Fruit fly (Drosophila melanogaster) whole organism, prepupa: ENCODE data around the gene SclA.

Experiments
- Blimp-1 ChIP-seq: fragments of 200-800 bp; sonication (Bioruptor generic); optimal IDR thresholded peaks from 3 replicates; lab custom pipeline; 2017; ENCODE audit warnings: missing biosample characterization, missing genetic modification characterization, mild to moderate bottlenecking, moderate library complexity, missing genetic modification reagents
- CG10631 ChIP-seq: fragments of 200-800 bp; sonication (Bioruptor generic); optimal IDR thresholded peaks from 2 replicates; lab custom pipeline; 2016; ENCODE audit warnings: missing biosample characterization, missing genetic modification characterization
- CG10669 ChIP-seq: fragments of 200-800 bp; sonication (Bioruptor generic); optimal IDR thresholded peaks from 3 replicates; lab custom pipeline; 2018; ENCODE audit warnings: missing biosample characterization, mild to moderate bottlenecking, missing genetic modification characterization, moderate library complexity
- CG11762 ChIP-seq: fragments of 200-800 bp; sonication (Bioruptor generic); optimal IDR thresholded peaks from 3 replicates; lab custom pipeline; 2016; ENCODE audit warnings: missing biosample characterization, missing genetic modification characterization; ENCODE audit not compliant: insufficient read depth
- CG11902 ChIP-seq: fragments of 200-800 bp; sonication (Bioruptor generic); optimal IDR thresholded peaks from 3 replicates; lab custom pipeline; 2016; ENCODE audit warnings: missing biosample characterization, missing genetic modification characterization
- CG15336 ChIP-seq: fragments of 200-800 bp; sonication (Bioruptor generic); IDR thresholded peaks from 2 replicates; pipeline ENCODE4 v1.3.6; 2022; ENCODE audit warnings: missing biosample characterization, missing genetic modification characterization
- CG1621 ChIP-seq: fragments of 200-800 bp; sonication (Bioruptor generic); optimal IDR thresholded peaks from 3 replicates; lab custom pipeline; 2018; ENCODE audit warnings: missing biosample characterization, mild to moderate bottlenecking, missing genetic modification characterization
- CG16779 ChIP-seq: fragments of 200-800 bp; sonication (Bioruptor generic); optimal IDR thresholded peaks from 3 replicates; lab custom pipeline; 2017; ENCODE audit warnings: missing biosample characterization, mild to moderate bottlenecking, missing genetic modification characterization
- CG3032 ChIP-seq: fragments of 200-800 bp; optimal IDR thresholded peaks from 2 replicates; lab custom pipeline; 2019; ENCODE audit warnings: missing biosample characterization, mild to moderate bottlenecking, missing genetic modification characterization, moderate library complexity
- CG34406 ChIP-seq: fragments of 200-800 bp; sonication (Bioruptor generic); optimal IDR thresholded peaks from 3 replicates; lab custom pipeline; 2016; ENCODE audit warnings: missing biosample characterization, missing genetic modification characterization
- CG3919 ChIP-seq: fragments of 200-800 bp; sonication (Bioruptor generic); optimal IDR thresholded peaks from 3 replicates; lab custom pipeline; 2016; ENCODE audit warnings: missing biosample characterization, missing genetic modification characterization
- CG6163 ChIP-seq: fragments of 200-800 bp; sonication (Bioruptor generic); IDR thresholded peaks from 3 replicates; pipeline ENCODE4 v1.3.6; 2022; ENCODE audit warnings: missing biosample characterization, missing genetic modification characterization
- CG6792 ChIP-seq: fragments of 200-800 bp; sonication (Bioruptor generic); optimal IDR thresholded peaks from 3 replicates; lab custom pipeline; 2016; ENCODE audit warnings: missing biosample characterization, missing genetic modification characterization
- CG6808 ChIP-seq: fragments of 200-800 bp; sonication (Bioruptor generic); optimal IDR thresholded peaks from 3 replicates; lab custom pipeline; 2017; ENCODE audit warnings: missing biosample characterization, missing genetic modification characterization, mild to moderate bottlenecking, moderate library complexity, missing genetic modification reagents
- CG6854 ChIP-seq: fragments of 200-800 bp; sonication (Bioruptor generic); optimal IDR thresholded peaks from 2 replicates; lab custom pipeline; 2017; ENCODE audit warnings: missing biosample characterization, mild to moderate bottlenecking, missing genetic modification characterization
- CG7368 ChIP-seq: fragments of 200-800 bp; sonication (Bioruptor generic); optimal IDR thresholded peaks from 3 replicates; lab custom pipeline; 2016; ENCODE audit warnings: missing biosample characterization, missing genetic modification characterization
- CG8119 ChIP-seq: fragments of 200-800 bp; sonication (Bioruptor generic); IDR thresholded peaks from 3 replicates; pipeline ENCODE4 v1.3.6; 2022; ENCODE audit warnings: missing biosample characterization, missing genetic modification characterization
- CG8319 ChIP-seq: fragments of 200-800 bp; sonication (Bioruptor generic); optimal IDR thresholded peaks from 3 replicates; lab custom pipeline; 2016; ENCODE audit warnings: missing biosample characterization, missing genetic modification characterization
- CG8632 ChIP-seq: fragments of 200-800 bp; sonication (Bioruptor generic); optimal IDR thresholded peaks from 3 replicates; lab custom pipeline; 2016; ENCODE audit warnings: missing biosample characterization, missing genetic modification characterization
- CG9139 ChIP-seq: fragments of 200-800 bp; sonication (Bioruptor generic); optimal IDR thresholded peaks from 3 replicates; lab custom pipeline; 2017; ENCODE audit warnings: missing biosample characterization, mild to moderate bottlenecking, missing genetic modification characterization
- Eip75B ChIP-seq: fragments of 200-800 bp; sonication (Bioruptor generic); optimal IDR thresholded peaks from 3 replicates; lab custom pipeline; 2016; ENCODE audit warnings: missing biosample characterization, missing genetic modification characterization
- Eip78C ChIP-seq: fragments of 200-800 bp; sonication (Bioruptor generic); peaks from one replicate; lab custom pipeline; 2016; ENCODE audit warnings: missing biosample characterization, missing genetic modification characterization
- Eip93F ChIP-seq: fragments of 200-800 bp; sonication (Bioruptor generic); optimal IDR thresholded peaks from 2 replicates; lab custom pipeline; 2016; ENCODE audit warnings: missing biosample characterization, mild to moderate bottlenecking, missing genetic modification characterization
- Ets21C ChIP-seq: fragments of 200-800 bp; sonication (Bioruptor generic); optimal IDR thresholded peaks from 3 replicates; lab custom pipeline; 2016; ENCODE audit warnings: missing biosample characterization, missing genetic modification characterization
- Hr38 ChIP-seq: sonication (Bioruptor generic); optimal IDR thresholded peaks from 2 replicates; lab custom pipeline; 2016; ENCODE audit warnings: missing biosample characterization, missing genetic modification characterization
- Hr39 ChIP-seq: fragments of 200-800 bp; sonication (Bioruptor generic); optimal IDR thresholded peaks from 2 replicates; lab custom pipeline; 2016; ENCODE audit warnings: missing biosample characterization, missing genetic modification characterization
- Hr4 ChIP-seq: fragments of 200-800 bp; sonication (Bioruptor generic); optimal IDR thresholded peaks from 3 replicates; lab custom pipeline; 2016; ENCODE audit warnings: missing biosample characterization, missing genetic modification characterization
- Lpt ChIP-seq: fragments of 200-800 bp; sonication (Bioruptor generic); optimal IDR thresholded peaks from 3 replicates; lab custom pipeline; 2016; ENCODE audit warnings: missing biosample characterization, missing genetic modification characterization
- OdsH ChIP-seq: fragments of 200-800 bp; sonication (Bioruptor generic); optimal IDR thresholded peaks from 3 replicates; lab custom pipeline; 2016; ENCODE audit warnings: missing biosample characterization, missing genetic modification characterization
- Smox ChIP-seq: fragments of 200-800 bp; sonication (Bioruptor generic); optimal IDR thresholded peaks from 3 replicates; lab custom pipeline; 2016; ENCODE audit warnings: missing biosample characterization, missing genetic modification characterization
- Sox102F ChIP-seq: fragments of 200-800 bp; sonication (Bioruptor generic); optimal IDR thresholded peaks from 2 replicates; lab custom pipeline; 2016; ENCODE audit warnings: missing biosample characterization, mild to moderate bottlenecking, missing genetic modification characterization
- Sox15 ChIP-seq: fragments of 200-800 bp; sonication (Bioruptor generic); optimal IDR thresholded peaks from 3 replicates; lab custom pipeline; 2016; ENCODE audit warnings: missing biosample characterization, missing genetic modification characterization
- achi ChIP-seq: fragments of 200-800 bp; sonication (Bioruptor generic); optimal IDR thresholded peaks from 3 replicates; lab custom pipeline; 2016; ENCODE audit warnings: missing biosample characterization, missing genetic modification characterization
- acj6 ChIP-seq: fragments of 200-800 bp; sonication (Bioruptor generic); optimal IDR thresholded peaks from 3 replicates; lab custom pipeline; 2016; ENCODE audit warnings: missing biosample characterization, missing genetic modification characterization
- dsx ChIP-seq: fragments of 200-800 bp; optimal IDR thresholded peaks from 3 replicates; lab custom pipeline; 2019; ENCODE audit warnings: missing biosample characterization, mild to moderate bottlenecking, missing genetic modification characterization, moderate library complexity; ENCODE audit not compliant: poor library complexity, severe bottlenecking
- eg ChIP-seq: fragments of 200-800 bp; sonication (Bioruptor generic); IDR thresholded peaks from 3 replicates; pipeline ENCODE4 v1.3.6; 2022; ENCODE audit warnings: missing biosample characterization, missing genetic modification characterization
- esn ChIP-seq: fragments of 200-800 bp; sonication (Bioruptor generic); optimal IDR thresholded peaks from 2 replicates; lab custom pipeline; 2016; ENCODE audit warnings: missing biosample characterization, mild to moderate bottlenecking, missing genetic modification characterization, moderate library complexity
- fd59A ChIP-seq: fragments of 200-800 bp; sonication (Bioruptor generic); optimal IDR thresholded peaks from 2 replicates; lab custom pipeline; 2017; ENCODE audit warnings: missing biosample characterization, mild to moderate bottlenecking, missing genetic modification characterization, missing genetic modification reagents
- fd85E ChIP-seq: fragments of 200-800 bp; sonication (Bioruptor generic); optimal IDR thresholded peaks from 3 replicates; lab custom pipeline; 2016; ENCODE audit warnings: missing biosample characterization, missing genetic modification characterization
- lz ChIP-seq: fragments of 200-800 bp; sonication (Bioruptor generic); optimal IDR thresholded peaks from 3 replicates; lab custom pipeline; 2016; ENCODE audit warnings: missing biosample characterization, missing genetic modification characterization
- net ChIP-seq: fragments of 200-800 bp; sonication (Bioruptor generic); optimal IDR thresholded peaks from 3 replicates; lab custom pipeline; 2016; ENCODE audit warnings: missing biosample characterization, missing genetic modification characterization
- pdm3 ChIP-seq: fragments of 200-800 bp; sonication (Bioruptor generic); optimal IDR thresholded peaks from 3 replicates; lab custom pipeline; 2016; ENCODE audit warnings: missing biosample characterization, missing genetic modification characterization
- salr ChIP-seq, 2 experiments: fragments of 200-800 bp; sonication (Bioruptor generic); optimal IDR thresholded peaks; 3 replicates each; lab custom pipeline; 2016 to 2018; ENCODE audit warnings: missing biosample characterization in 2 of 2, missing genetic modification characterization in 2 of 2, mild to moderate bottlenecking in 1 of 2
- spab ChIP-seq: fragments of 200-800 bp; sonication (Bioruptor generic); optimal IDR thresholded peaks from 2 replicates; lab custom pipeline; 2017; ENCODE audit warnings: missing biosample characterization, mild to moderate bottlenecking, missing genetic modification characterization, missing genetic modification reagents
- ss ChIP-seq, 2 experiments: fragments of 200-800 bp; sonication (Bioruptor generic); optimal IDR thresholded peaks; 2 replicates in 1 of 2; 3 replicates in 1 of 2; lab custom pipeline; 2017 to 2018; ENCODE audit warnings: mild to moderate bottlenecking in 2 of 2, missing biosample characterization in 2 of 2, missing genetic modification characterization in 2 of 2, moderate library complexity in 1 of 2
- svp ChIP-seq: fragments of 200-800 bp; sonication (Bioruptor generic); peaks from one replicate; lab custom pipeline; 2016; ENCODE audit warnings: missing biosample characterization, missing genetic modification characterization
- topi ChIP-seq: fragments of 200-800 bp; sonication (Bioruptor generic); optimal IDR thresholded peaks from 3 replicates; lab custom pipeline; 2016; ENCODE audit warnings: missing biosample characterization, missing genetic modification characterization

SclA gene

DNA sequence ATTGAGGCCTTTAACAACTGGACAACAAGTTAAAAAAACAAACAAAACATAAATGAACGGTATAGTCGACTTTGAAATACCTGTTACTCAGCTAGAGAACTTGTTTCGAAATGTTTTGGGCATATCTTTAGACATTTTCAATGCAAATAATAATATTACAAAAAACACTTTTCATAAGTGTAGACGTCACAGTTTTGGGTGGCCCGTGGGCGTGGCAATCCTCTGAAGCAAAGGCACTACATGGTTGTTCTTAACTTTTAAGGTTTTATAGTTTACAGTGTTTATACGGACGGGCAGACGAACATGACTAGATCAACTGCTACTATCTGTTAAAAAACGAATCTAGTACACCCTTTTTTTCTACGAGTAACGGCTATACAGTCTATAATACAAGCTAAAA, 4.7 kb downstream of the SclA start (continued):
- TF ChIP-seq net (peak; percentile 29), pdm3 (peak; percentile 54), Hr4 (GFP tag; lab: Kevin White, UChicago) (peak; percentile 57), CG6792 (GFP tag; lab: Kevin White, UChicago) (peak; percentile 21), CG6854 (GFP tag; lab: Kevin White, UChicago) (no peak), svp (peak; percentile 74), eg (GFP tag; lab: Robert Waterston, UW) (no peak), achi (GFP tag; lab: Kevin White, UChicago) (peak; percentile 42), CG10669 (GFP tag; lab: Kevin White, UChicago) (no peak), acj6 (GFP tag; lab: Kevin White, UChicago) (peak; percentile 44), CG8319 (GFP tag; lab: Kevin White, UChicago) (no peak), Smox (GFP tag; lab: Kevin White, UChicago) (peak; percentile 41), CG34406 (GFP tag; lab: Kevin White, UChicago) (peak; percentile 42), CG8119 (GFP tag; lab: Robert Waterston, UW) (peak; percentile 35; the same call in 2 of the 3 replicates), CG7368 (GFP tag; lab: Kevin White, UChicago) (no peak), CG3032 (tag; lab: Kevin White, UChicago) (no peak), topi (GFP tag; lab: Kevin White, UChicago) (peak; percentile 47), Ets21C (GFP tag; lab: Kevin White, UChicago) (peak; percentile 23), esn (GFP tag; lab: Kevin White, UChicago) (peak; percentile 70), OdsH (GFP tag; lab: Kevin White, UChicago) (peak; percentile 11), Eip75B (GFP tag; lab: Kevin White, UChicago) (peak; percentile 44), CG11902 (peak; percentile 17), dsx (GFP tag; lab: Kevin White, UChicago) (no peak), CG1621 (tag; lab: Kevin White, UChicago) (no peak), Hr39 (GFP tag; lab: Kevin White, UChicago) (peak; percentile 52), Sox102F (GFP tag; lab: Kevin White, UChicago) (peak; percentile 60), CG16779 (no peak), Eip78C (peak; percentile 90), CG3919 (GFP tag; lab: Kevin White, UChicago) (no peak)

DNA sequence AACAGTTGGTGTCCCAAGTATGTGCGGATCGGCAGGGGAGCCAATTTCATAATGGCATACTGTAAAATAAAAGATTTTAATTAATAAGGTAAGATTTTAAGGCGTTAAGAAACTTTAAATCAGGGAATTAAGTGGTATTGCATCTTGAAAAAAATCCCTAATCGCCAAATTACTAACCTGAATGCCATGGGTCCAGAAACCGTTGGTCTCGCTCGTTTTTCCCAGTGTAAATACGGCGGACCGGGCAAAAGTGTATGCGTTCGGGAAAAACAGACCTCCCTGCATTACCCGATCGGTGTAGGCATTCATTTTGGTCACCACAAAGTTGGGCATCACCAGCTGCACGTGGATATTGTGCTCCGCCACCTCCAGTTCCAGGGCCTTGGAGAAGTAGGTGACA, 5.6 kb downstream of the SclA start:
- TF ChIP-seq CG10631 (GFP tag; lab: Kevin White, UChicago) (no peak), CG34406 (GFP tag; lab: Kevin White, UChicago) (peak; percentile 35), CG6792 (GFP tag; lab: Kevin White, UChicago) (peak; percentile 3), CG8632 (GFP tag; lab: Kevin White, UChicago) (no peak), CG16779 (no peak), CG15336 (GFP tag; lab: Robert Waterston, UW) (peak; percentile 50; the same call in 1 of the 2 replicates), achi (GFP tag; lab: Kevin White, UChicago) (peak; percentile 32), fd59A (GFP tag; lab: Kevin White, UChicago) (no peak), ss (GFP tag; optimal IDR thresholded peaks at IDR 0.05; lab: Kevin White, UChicago) (no peak), CG8119 (GFP tag; lab: Robert Waterston, UW) (peak; percentile 33; the same call in 1 of the 3 replicates), Sox102F (GFP tag; lab: Kevin White, UChicago) (peak; percentile 61), CG6163 (GFP tag; lab: Robert Waterston, UW) (no peak; the same call in 2 of the 3 replicates), Eip93F (GFP tag; lab: Kevin White, UChicago) (no peak), Sox15 (GFP tag; lab: Kevin White, UChicago) (peak; percentile 10), pdm3 (peak; percentile 17), esn (GFP tag; lab: Kevin White, UChicago) (peak; percentile 72), Hr4 (GFP tag; lab: Kevin White, UChicago) (peak; percentile 24), lz (GFP tag; lab: Kevin White, UChicago) (peak; percentile 47), spab (GFP tag; lab: Kevin White, UChicago) (no peak), CG11762 (GFP tag; lab: Kevin White, UChicago) (no peak), Ets21C (GFP tag; lab: Kevin White, UChicago) (peak; percentile 16), topi (GFP tag; lab: Kevin White, UChicago) (peak; percentile 65), CG9139 (no peak), Eip78C (peak; percentile 62), Smox (GFP tag; lab: Kevin White, UChicago) (peak; percentile 54), OdsH (GFP tag; lab: Kevin White, UChicago) (peak; percentile 42), Lpt (GFP tag; lab: Kevin White, UChicago) (no peak), CG6808 (GFP tag; lab: Kevin White, UChicago) (no peak), Hr38 (GFP tag; lab: Kevin White, UChicago) (no peak), fd85E (no peak), acj6 (GFP tag; lab: Kevin White, UChicago) (peak; percentile 21), Blimp-1 (GFP tag; lab: Kevin White, UChicago) (no peak), CG6854 (GFP tag; lab: Kevin White, UChicago) (no peak), CG3919 (GFP tag; lab: Kevin White, UChicago) (peak; percentile 50), CG10669 (GFP tag; lab: Kevin White, UChicago) (no peak), salr (GFP tag; optimal IDR thresholded peaks at IDR 0.05; lab: Kevin White, UChicago) (no peak), Hr39 (GFP tag; lab: Kevin White, UChicago) (peak; percentile 66)
